Fruit fly (Drosophila melanogaster): ENCODE measurements around the gene CG10300.

- TF ChIP-seq CG8159 (tag; optimal IDR thresholded peaks at IDR 0.05) (peak; percentile 69), Pif1B (GFP tag; optimal IDR thresholded peaks at IDR 0.05) (peak; percentile 45), CG13204 (GFP tag; optimal IDR thresholded peaks at IDR 0.05) (no peak), Snoo (tag; optimal IDR thresholded peaks at IDR 0.05) (peak; percentile 40), CG4496 (GFP tag; IDR thresholded peaks at IDR 0.05) (peak; percentile 83), Pif1A (GFP tag; optimal IDR thresholded peaks at IDR 0.05) (peak; percentile 63), CG15710 (tag; optimal IDR thresholded peaks at IDR 0.05) (peak; percentile 60), EcR (GFP tag; optimal IDR thresholded peaks at IDR 0.05) (no peak), CG10348 (GFP tag; IDR thresholded peaks at IDR 0.05) (no peak), Ets98B (GFP tag; IDR thresholded peaks at IDR 0.05) (peak; percentile 75)
Observed at dm6 chr3R:23726740-23727139, 15.4 kb downstream of the CG10300 start.

Data from whole organism, pupa.